Fruit fly (Drosophila melanogaster) whole organism, embryonic: ENCODE measurements around the gene CG10584.

ENCODE experiments used
- Ada2b ChIP-seq: fragments of 200-800 bp; sonication (Bioruptor generic); IDR thresholded peaks from 2 replicates; pipeline ENCODE4 v1.3.6; 2022; ENCODE audit warnings: missing biosample characterization, missing genetic modification characterization
- C15 ChIP-seq: fragments of 200-800 bp; sonication (Bioruptor generic); IDR thresholded peaks from 3 replicates; pipeline ENCODE4 v1.3.6; 2022; ENCODE audit warnings: missing biosample characterization, missing genetic modification characterization
- CG10267 ChIP-seq: fragments of 200-800 bp; sonication (Bioruptor generic); optimal IDR thresholded peaks from 2 replicates; lab custom pipeline; 2018; ENCODE audit warnings: missing biosample characterization, mild to moderate bottlenecking, missing genetic modification characterization, moderate library complexity
- CG10274 ChIP-seq: fragments of 200-800 bp; sonication (Bioruptor generic); optimal IDR thresholded peaks from 3 replicates; lab custom pipeline; 2017; ENCODE audit warnings: missing biosample characterization, mild to moderate bottlenecking, missing genetic modification characterization
- CG10321 ChIP-seq: fragments of 200-800 bp; sonication (Bioruptor generic); IDR thresholded peaks from 2 replicates; pipeline ENCODE4 v1.3.6; 2022; ENCODE audit warnings: missing biosample characterization, missing genetic modification characterization
- CG10654 ChIP-seq: fragments of 200-800 bp; sonication (Bioruptor generic); optimal IDR thresholded peaks from 2 replicates; lab custom pipeline; 2016; ENCODE audit warnings: missing biosample characterization, missing genetic modification characterization
- CG11560 ChIP-seq: fragments of 200-800 bp; sonication (Bioruptor generic); IDR thresholded peaks from 3 replicates; pipeline ENCODE4 v1.3.6; 2022; ENCODE audit warnings: missing biosample characterization, missing genetic modification characterization
- CG14050 ChIP-seq: fragments of 200-800 bp; sonication (Bioruptor generic); IDR thresholded peaks from 3 replicates; pipeline ENCODE4 v1.3.6; 2022; ENCODE audit warnings: missing biosample characterization, missing genetic modification characterization
- CG15011 ChIP-seq: fragments of 200-800 bp; sonication (Bioruptor generic); optimal IDR thresholded peaks from 3 replicates; lab custom pipeline; 2018; ENCODE audit warnings: missing biosample characterization, mild to moderate bottlenecking, missing genetic modification characterization
- CG15696 ChIP-seq: fragments of 200-800 bp; sonication (Bioruptor generic); optimal IDR thresholded peaks from 2 replicates; lab custom pipeline; 2019; ENCODE audit warnings: missing biosample characterization, mild to moderate bottlenecking, missing genetic modification characterization, moderate library complexity
- CG16779 ChIP-seq: fragments of 200-800 bp; sonication (Bioruptor generic); IDR thresholded peaks from 2 replicates; pipeline ENCODE4 v1.3.6; 2022; ENCODE audit warnings: missing biosample characterization, missing genetic modification characterization
- CG17361 ChIP-seq: fragments of 200-800 bp; sonication (Bioruptor generic); IDR thresholded peaks from 3 replicates; pipeline ENCODE4 v1.3.6; 2022; ENCODE audit warnings: missing biosample characterization, missing genetic modification characterization
- CG18619 ChIP-seq: fragments of 200-800 bp; sonication (Bioruptor generic); optimal IDR thresholded peaks from 3 replicates; lab custom pipeline; 2017; ENCODE audit warnings: missing biosample characterization, mild to moderate bottlenecking, missing genetic modification characterization
- CG31224 ChIP-seq: fragments of 200-800 bp; sonication (Bioruptor generic); IDR thresholded peaks from 2 replicates; pipeline ENCODE4 v1.3.6; 2022; ENCODE audit warnings: missing biosample characterization, missing genetic modification characterization
- CG31365 ChIP-seq: fragments of 200-800 bp; sonication (Bioruptor generic); optimal IDR thresholded peaks from 2 replicates; lab custom pipeline; 2018; ENCODE audit warnings: missing biosample characterization, mild to moderate bottlenecking, missing genetic modification characterization
- CG31388 ChIP-seq: fragments of 200-800 bp; sonication (Bioruptor generic); optimal IDR thresholded peaks from 2 replicates; lab custom pipeline; 2016; ENCODE audit warnings: missing biosample characterization, missing genetic modification characterization
- CG34224 ChIP-seq: fragments of 200-800 bp; sonication (Bioruptor generic); IDR thresholded peaks from 3 replicates; pipeline ENCODE4 v1.3.6; 2022; ENCODE audit warnings: missing biosample characterization, missing genetic modification characterization; ENCODE audit not compliant: partially characterized antibody
- CG5953 ChIP-seq: fragments of 200-800 bp; sonication (Bioruptor generic); IDR thresholded peaks from 2 replicates; pipeline ENCODE4 v1.3.6; 2022; ENCODE audit warnings: missing biosample characterization, missing genetic modification characterization
- CG6272 ChIP-seq: fragments of 200-800 bp; sonication (Bioruptor generic); IDR thresholded peaks from 2 replicates; pipeline ENCODE4 v1.3.6; 2022; ENCODE audit warnings: missing biosample characterization, missing genetic modification characterization
- CG6791 ChIP-seq: fragments of 200-800 bp; sonication (Bioruptor generic); IDR thresholded peaks from 3 replicates; pipeline ENCODE4 v1.3.6; 2022; ENCODE audit warnings: missing biosample characterization, missing genetic modification characterization; ENCODE audit not compliant: partially characterized antibody
- CG6813 ChIP-seq: fragments of 200-800 bp; sonication (Bioruptor generic); optimal IDR thresholded peaks from 2 replicates; lab custom pipeline; 2017; ENCODE audit warnings: missing biosample characterization, missing genetic modification characterization, mild to moderate bottlenecking, moderate library complexity, missing genetic modification reagents
- CG8478 ChIP-seq: fragments of >200 bp; optimal IDR thresholded peaks from 2 replicates; lab custom pipeline; 2018
- CG9437 ChIP-seq: fragments of 200-800 bp; sonication (Bioruptor generic); optimal IDR thresholded peaks from 2 replicates; lab custom pipeline; 2018; ENCODE audit warnings: missing biosample characterization, mild to moderate bottlenecking, missing genetic modification characterization
- CG9727 ChIP-seq: fragments of 200-800 bp; sonication (Bioruptor generic); optimal IDR thresholded peaks from 3 replicates; lab custom pipeline; 2017; ENCODE audit warnings: missing biosample characterization, mild to moderate bottlenecking, missing genetic modification characterization
- D19A ChIP-seq: fragments of 200-800 bp; optimal IDR thresholded peaks from 3 replicates; lab custom pipeline; 2019; ENCODE audit warnings: missing biosample characterization, mild to moderate bottlenecking, missing genetic modification characterization, moderate library complexity
- Hand ChIP-seq: fragments of 200-800 bp; sonication (Bioruptor generic); optimal IDR thresholded peaks from 2 replicates; lab custom pipeline; 2017; ENCODE audit warnings: mild to moderate bottlenecking, missing biosample characterization, missing genetic modification reagents, missing genetic modification characterization
- Hey ChIP-seq: fragments of 200-800 bp; sonication (Bioruptor generic); optimal IDR thresholded peaks from 3 replicates; lab custom pipeline; 2018; ENCODE audit warnings: missing biosample characterization, mild to moderate bottlenecking, missing genetic modification characterization
- MTF-1 ChIP-seq: fragments of 200-800 bp; sonication (Bioruptor generic); optimal IDR thresholded peaks from 2 replicates; lab custom pipeline; 2018; ENCODE audit warnings: missing biosample characterization, mild to moderate bottlenecking, missing genetic modification characterization, borderline replicate concordance
- Mrtf ChIP-seq: fragments of 200-800 bp; sonication (Bioruptor generic); IDR thresholded peaks from 3 replicates; pipeline ENCODE4 v1.3.6; 2022; ENCODE audit warnings: missing biosample characterization, missing genetic modification characterization
- NFAT ChIP-seq: fragments of 200-800 bp; sonication (Bioruptor generic); IDR thresholded peaks from 2 replicates; pipeline ENCODE4 v1.3.6; 2022; ENCODE audit warnings: missing biosample characterization, missing genetic modification characterization
- Opbp ChIP-seq: fragments of 200-800 bp; sonication (Bioruptor generic); IDR thresholded peaks from 3 replicates; pipeline ENCODE4 v1.3.6; 2022; ENCODE audit warnings: missing biosample characterization, missing genetic modification characterization; ENCODE audit not compliant: partially characterized antibody
- Spps ChIP-seq: fragments of 200-800 bp; sonication (Bioruptor generic); optimal IDR thresholded peaks from 2 replicates; lab custom pipeline; 2018; ENCODE audit warnings: missing biosample characterization, mild to moderate bottlenecking, missing genetic modification characterization
- bcd ChIP-seq: fragments of 200-800 bp; sonication (Bioruptor generic); optimal IDR thresholded peaks from 2 replicates; lab custom pipeline; 2017; ENCODE audit warnings: missing biosample characterization, mild to moderate bottlenecking, missing genetic modification characterization
- bigmax ChIP-seq: fragments of 200-800 bp; sonication (Bioruptor generic); optimal IDR thresholded peaks from 2 replicates; lab custom pipeline; 2018; ENCODE audit warnings: missing biosample characterization, mild to moderate bottlenecking, missing genetic modification characterization
- bsh ChIP-seq, 2 experiments: fragments of 200-800 bp; sonication (Bioruptor generic); optimal IDR thresholded peaks; 2 replicates each; lab custom pipeline; 2017 to 2018; ENCODE audit warnings: mild to moderate bottlenecking in 2 of 2, missing biosample characterization in 2 of 2, missing genetic modification characterization in 2 of 2, moderate library complexity in 1 of 2
- dati ChIP-seq: fragments of 200-800 bp; sonication (Bioruptor generic); IDR thresholded peaks from 2 replicates; pipeline ENCODE4 v1.3.6; 2022; ENCODE audit warnings: missing biosample characterization, missing genetic modification characterization
- dpn ChIP-seq, 2 experiments: fragments of 200-800 bp; sonication (Bioruptor generic); optimal IDR thresholded peaks; 3 replicates each; lab custom pipeline; 2016; ENCODE audit warnings: missing biosample characterization in 2 of 2, missing genetic modification characterization in 2 of 2
- emc ChIP-seq: fragments of 200-800 bp; sonication (Bioruptor generic); optimal IDR thresholded peaks from 2 replicates; lab custom pipeline; 2016; ENCODE audit warnings: missing biosample characterization, missing genetic modification characterization
- ind ChIP-seq: fragments of 200-800 bp; sonication (Bioruptor generic); optimal IDR thresholded peaks from 3 replicates; lab custom pipeline; 2016; ENCODE audit warnings: missing biosample characterization, missing genetic modification characterization
- klu ChIP-seq: fragments of 200-800 bp; sonication (Bioruptor generic); IDR thresholded peaks from 2 replicates; pipeline ENCODE4 v1.3.6; 2022; ENCODE audit warnings: missing biosample characterization, missing genetic modification characterization
- nmo ChIP-seq: fragments of 200-800 bp; sonication (Bioruptor generic); optimal IDR thresholded peaks from 2 replicates; lab custom pipeline; 2018; ENCODE audit warnings: missing biosample characterization, mild to moderate bottlenecking, missing genetic modification characterization, moderate library complexity
- oc ChIP-seq: fragments of 200-800 bp; sonication (Bioruptor generic); optimal IDR thresholded peaks from 2 replicates; lab custom pipeline; 2018; ENCODE audit warnings: missing biosample characterization, mild to moderate bottlenecking, missing genetic modification characterization, moderate library complexity
- odd ChIP-seq: fragments of 200-800 bp; sonication (Bioruptor generic); optimal IDR thresholded peaks from 2 replicates; lab custom pipeline; 2017; ENCODE audit warnings: missing biosample characterization, mild to moderate bottlenecking, missing genetic modification characterization
- p53 ChIP-seq: fragments of 200-800 bp; sonication (Bioruptor generic); optimal IDR thresholded peaks from 2 replicates; lab custom pipeline; 2016; ENCODE audit warnings: missing biosample characterization, missing genetic modification characterization
- pzg ChIP-seq: fragments of 200-800 bp; sonication (Bioruptor generic); optimal IDR thresholded peaks from 3 replicates; lab custom pipeline; 2018; ENCODE audit warnings: missing biosample characterization, mild to moderate bottlenecking, missing genetic modification characterization, moderate library complexity
- run ChIP-seq: fragments of 200-800 bp; sonication (Bioruptor generic); optimal IDR thresholded peaks from 3 replicates; lab custom pipeline; 2018; ENCODE audit warnings: missing biosample characterization, mild to moderate bottlenecking, missing genetic modification characterization
- stc ChIP-seq: fragments of 200-800 bp; sonication (Bioruptor generic); IDR thresholded peaks from 2 replicates; pipeline ENCODE4 v1.3.6; 2022; ENCODE audit warnings: missing biosample characterization, missing genetic modification characterization
- sug ChIP-seq: fragments of 200-800 bp; optimal IDR thresholded peaks from 2 replicates; lab custom pipeline; 2019; ENCODE audit warnings: missing biosample characterization, mild to moderate bottlenecking, missing genetic modification characterization, moderate library complexity
- tio ChIP-seq: fragments of 200-800 bp; sonication (Bioruptor generic); optimal IDR thresholded peaks from 2 replicates; lab custom pipeline; 2017; ENCODE audit warnings: missing biosample characterization, missing genetic modification characterization, inconsistent platforms
- wdn ChIP-seq: fragments of 200-800 bp; sonication (Bioruptor generic); IDR thresholded peaks from 2 replicates; pipeline ENCODE4 v1.3.6; 2022; ENCODE audit warnings: missing biosample characterization, missing genetic modification characterization

CG10584 gene

dm6 chr3L:21007364-21008254 lies 23.6 kb downstream of the CG10584 start (continued):
- no peak for TF ChIP-seq klu (GFP tag; lab: Robert Waterston, UW)
- TF ChIP-seq CG10321 (GFP tag; lab: Robert Waterston, UW): no peak
- no peak for TF ChIP-seq CG11560 (tag; lab: Robert Waterston, UW)
- TF ChIP-seq CG31388: no peak
- no peak for TF ChIP-seq emc
- TF ChIP-seq CG31365 (tag; lab: Kevin White, UChicago): no peak
- TF ChIP-seq CG9727 (GFP tag; lab: Kevin White, UChicago): peak; percentile 77
- no peak for TF ChIP-seq D19A (tag; lab: Kevin White, UChicago)
- TF ChIP-seq CG8478 (lab: Kevin White, UChicago): no peak
- TF ChIP-seq CG16779: no peak
- TF ChIP-seq run: no peak
- no peak for TF ChIP-seq NFAT (GFP tag; lab: Robert Waterston, UW)
- no peak for TF ChIP-seq Hand (GFP tag; lab: Kevin White, UChicago)
- TF ChIP-seq CG5953 (GFP tag; lab: Robert Waterston, UW): no peak
- TF ChIP-seq CG6272: no peak
- no peak for TF ChIP-seq p53 (GFP tag; lab: Kevin White, UChicago)
- TF ChIP-seq Spps (tag; lab: Kevin White, UChicago): peak; percentile 24
- no peak for TF ChIP-seq pzg (GFP tag; lab: Kevin White, UChicago)
- no peak for TF ChIP-seq nmo (GFP tag; lab: Kevin White, UChicago)
- TF ChIP-seq CG34224 (GFP tag; lab: Robert Waterston, UW): no peak
- TF ChIP-seq Ada2b (GFP tag; lab: Robert Waterston, UW): no peak
- TF ChIP-seq bsh (GFP tag; optimal IDR thresholded peaks at IDR 0.05; lab: Kevin White, UChicago): peak in 1 of 2 experiments; percentile 49
- TF ChIP-seq CG15696 (tag; lab: Kevin White, UChicago): peak; percentile 81
- no peak for TF ChIP-seq dati (GFP tag; lab: Robert Waterston, UW)
- peak; percentile 62 for TF ChIP-seq MTF-1 (GFP tag; lab: Kevin White, UChicago)
- peak; percentile 14 for TF ChIP-seq CG6813 (GFP tag; lab: Kevin White, UChicago)
- TF ChIP-seq ind (GFP tag; lab: Kevin White, UChicago): no peak
- no peak for TF ChIP-seq Hey (tag; lab: Kevin White, UChicago)
- TF ChIP-seq stc (GFP tag; lab: Robert Waterston, UW): no peak
- TF ChIP-seq CG10267 (tag; lab: Kevin White, UChicago): no peak
- TF ChIP-seq CG10274 (GFP tag; lab: Kevin White, UChicago): no peak
- TF ChIP-seq CG14050 (GFP tag; lab: Robert Waterston, UW): no peak
- peak in 1 of 2 experiments; percentile 36 for TF ChIP-seq dpn (GFP tag; optimal IDR thresholded peaks at IDR 0.05; lab: Kevin White, UChicago)
- TF ChIP-seq C15 (GFP tag; lab: Robert Waterston, UW): no peak
- no peak for TF ChIP-seq CG6791 (GFP tag; lab: Robert Waterston, UW)
- no peak for TF ChIP-seq CG9437 (GFP tag; lab: Kevin White, UChicago)
- no peak for TF ChIP-seq CG17361
- TF ChIP-seq CG18619 (GFP tag; lab: Kevin White, UChicago): no peak
- no peak for TF ChIP-seq sug (tag; lab: Kevin White, UChicago)
- peak; percentile 72 for TF ChIP-seq oc (tag; lab: Kevin White, UChicago)
- no peak for TF ChIP-seq wdn (GFP tag; lab: Robert Waterston, UW)
- no peak for TF ChIP-seq tio (GFP tag; lab: Kevin White, UChicago)
- no peak for TF ChIP-seq bigmax (GFP tag; lab: Kevin White, UChicago)
- no peak for TF ChIP-seq CG31224
- peak; percentile 2 for TF ChIP-seq CG15011 (GFP tag; lab: Kevin White, UChicago)
- TF ChIP-seq Mrtf (GFP tag; lab: Robert Waterston, UW): no peak
- TF ChIP-seq CG10654 (GFP tag; lab: Kevin White, UChicago): no peak
- TF ChIP-seq bcd (GFP tag; lab: Kevin White, UChicago): no peak
- TF ChIP-seq Opbp (GFP tag; lab: Robert Waterston, UW): no peak
- no peak for TF ChIP-seq odd (GFP tag; lab: Kevin White, UChicago)
